Worm (Caenorhabditis elegans): ENCODE measurements around the gene him-4.

ce11 chrX:9709462-9709861 is 7.9 kb upstream of the him-4 start, which contains the start of gene F15G9.6:
- TF ChIP-seq blmp-1 (tag; optimal IDR thresholded peaks at IDR 0.05; ENCODE audit: insufficient read depth) (no peak), lsy-2 (tag; optimal IDR thresholded peaks at IDR 0.05) (no peak), nhr-11 (tag; optimal IDR thresholded peaks at IDR 0.05) (no peak), lin-39 (tag; optimal IDR thresholded peaks at IDR 0.05) (no peak), egl-27 (tag; optimal IDR thresholded peaks at IDR 0.05) (no peak), R02D3.7 (tag; optimal IDR thresholded peaks at IDR 0.05) (no peak), ama-1 (optimal IDR thresholded peaks at IDR 0.05) (no peak), zag-1 (tag; optimal IDR thresholded peaks at IDR 0.05) (no peak), lin-13 (GFP tag; optimal IDR thresholded peaks at IDR 0.05) (no peak), elt-1 (tag; optimal IDR thresholded peaks at IDR 0.05) (no peak), unc-55 (GFP tag; optimal IDR thresholded peaks at IDR 0.05) (no peak), snpc-4 (tag; optimal IDR thresholded peaks at IDR 0.05) (no peak)
